Worm (Caenorhabditis elegans) whole organism, L2 larva: ENCODE results near the gene dnc-3.

Source experiments
- C34F6.9 ChIP-seq: fragments of 150-350 bp; optimal IDR thresholded peaks from 2 replicates; lab custom pipeline; 2014; ENCODE audit warnings: missing biosample characterization, missing genetic modification characterization
- F13H6.1 ChIP-seq: sonication (generic microtip); optimal IDR thresholded peaks from 2 replicates; lab custom pipeline; 2016; ENCODE audit warnings: missing genetic modification characterization, missing compliant biosample characterization
- R02D3.7 ChIP-seq: fragments of 150-350 bp; optimal IDR thresholded peaks from 2 replicates; lab custom pipeline; 2014; ENCODE audit warnings: missing biosample characterization, missing genetic modification characterization
- Y55F3AM.14 ChIP-seq: fragments of 200-800 bp; sonication (Bioruptor generic); optimal IDR thresholded peaks from 2 replicates; lab custom pipeline; 2018; ENCODE audit warnings: mild to moderate bottlenecking, missing genetic modification characterization, missing compliant biosample characterization
- ZK546.5 ChIP-seq: sonication (generic microtip); optimal IDR thresholded peaks from 2 replicates; lab custom pipeline; 2017; ENCODE audit warnings: missing biosample characterization, missing genetic modification characterization
- alr-1 ChIP-seq: fragments of 150-350 bp; optimal IDR thresholded peaks from 2 replicates; lab custom pipeline; 2014; ENCODE audit warnings: missing biosample characterization, missing genetic modification characterization
- aly-2 ChIP-seq: fragments of 150-350 bp; optimal IDR thresholded peaks from 2 replicates; lab custom pipeline; 2014; ENCODE audit warnings: missing biosample characterization, missing genetic modification characterization
- ama-1 ChIP-seq: fragments of 150-350 bp; optimal IDR thresholded peaks from 2 replicates; lab custom pipeline; 2018; ENCODE audit warnings: inconsistent platforms
- blmp-1 ChIP-seq: sonication (generic microtip); optimal IDR thresholded peaks from 2 replicates; lab custom pipeline; 2017; ENCODE audit warnings: missing genetic modification characterization, mild to moderate bottlenecking, missing compliant biosample characterization, antibody characterized with exemption, moderate library complexity; ENCODE audit not compliant: insufficient read depth
- ceh-16 ChIP-seq: fragments of 150-350 bp; optimal IDR thresholded peaks from 2 replicates; lab custom pipeline; 2014; ENCODE audit warnings: missing biosample characterization, missing genetic modification characterization
- ceh-82 ChIP-seq: fragments of 150-350 bp; optimal IDR thresholded peaks from 2 replicates; lab custom pipeline; 2014; ENCODE audit warnings: missing biosample characterization, missing genetic modification characterization
- crh-2 ChIP-seq: sonication (generic microtip); optimal IDR thresholded peaks from 2 replicates; lab custom pipeline; 2017; ENCODE audit warnings: missing biosample characterization, missing genetic modification characterization
- dmd-4 ChIP-seq: sonication (generic microtip); optimal IDR thresholded peaks from 2 replicates; lab custom pipeline; 2017; ENCODE audit warnings: missing biosample characterization, missing genetic modification characterization
- egl-27 ChIP-seq: sonication (generic microtip); optimal IDR thresholded peaks from 3 replicates; lab custom pipeline; 2017; ENCODE audit warnings: missing biosample characterization, missing genetic modification reagents, missing genetic modification characterization
- elt-1 ChIP-seq: fragments of 150-350 bp; optimal IDR thresholded peaks from 2 replicates; lab custom pipeline; 2014; ENCODE audit warnings: missing biosample characterization, missing genetic modification characterization
- elt-3 ChIP-seq: sonication (generic microtip); optimal IDR thresholded peaks from 2 replicates; lab custom pipeline; 2017; ENCODE audit warnings: missing biosample characterization, missing genetic modification characterization
- fos-1 ChIP-seq: fragments of 150-350 bp; optimal IDR thresholded peaks from 2 replicates; lab custom pipeline; 2014; ENCODE audit warnings: missing biosample characterization, missing genetic modification characterization
- gmeb-1 ChIP-seq: fragments of 150-350 bp; optimal IDR thresholded peaks from 2 replicates; lab custom pipeline; 2014; ENCODE audit warnings: missing biosample characterization, missing genetic modification characterization
- lin-11 ChIP-seq: fragments of 150-350 bp; sonication (generic microtip); optimal IDR thresholded peaks from 2 replicates; lab custom pipeline; 2014; ENCODE audit warnings: missing biosample characterization, missing genetic modification characterization, inconsistent platforms, mixed read lengths
- lin-13 ChIP-seq: fragments of 150-350 bp; optimal IDR thresholded peaks from 2 replicates; lab custom pipeline; 2014; ENCODE audit warnings: missing biosample characterization, missing genetic modification reagents, missing genetic modification characterization
- lin-39 ChIP-seq: fragments of 150-350 bp; optimal IDR thresholded peaks from 2 replicates; lab custom pipeline; 2014; ENCODE audit warnings: missing biosample characterization, missing genetic modification reagents, missing genetic modification characterization
- lsy-2 ChIP-seq, 2 experiments: fragments of 150-350 bp in 1 of 2; sonication (generic microtip) in 1 of 2; optimal IDR thresholded peaks; 2 replicates each; lab custom pipeline; 2014 to 2017; ENCODE audit warnings: missing biosample characterization in 2 of 2, missing genetic modification characterization in 2 of 2
- mab-5 ChIP-seq: fragments of 150-350 bp; optimal IDR thresholded peaks from 2 replicates; lab custom pipeline; 2014; ENCODE audit warnings: missing biosample characterization, missing genetic modification characterization
- mbf-1 ChIP-seq: sonication (generic microtip); optimal IDR thresholded peaks from 2 replicates; lab custom pipeline; 2017; ENCODE audit warnings: missing biosample characterization, missing genetic modification characterization
- mdl-1 ChIP-seq, 2 experiments: fragments of 150-350 bp in 1 of 2; sonication (generic microtip) in 1 of 2; optimal IDR thresholded peaks; 2 replicates each; lab custom pipeline; 2017; ENCODE audit warnings: missing biosample characterization in 2 of 2, missing genetic modification characterization in 2 of 2
- nhr-10 ChIP-seq: sonication (generic microtip); optimal IDR thresholded peaks from 2 replicates; lab custom pipeline; 2017; ENCODE audit warnings: missing biosample characterization, missing genetic modification characterization
- nhr-11 ChIP-seq: fragments of 150-350 bp; optimal IDR thresholded peaks from 2 replicates; lab custom pipeline; 2014; ENCODE audit warnings: missing biosample characterization, missing genetic modification characterization
- nhr-12 ChIP-seq: fragments of 150-350 bp; optimal IDR thresholded peaks from 2 replicates; lab custom pipeline; 2014; ENCODE audit warnings: missing biosample characterization, missing genetic modification characterization
- nhr-129 ChIP-seq: fragments of 150-350 bp; optimal IDR thresholded peaks from 2 replicates; lab custom pipeline; 2014; ENCODE audit warnings: missing biosample characterization, missing genetic modification characterization
- nhr-21 ChIP-seq: fragments of 150-350 bp; optimal IDR thresholded peaks from 2 replicates; lab custom pipeline; 2014; ENCODE audit warnings: missing biosample characterization, missing genetic modification characterization
- nhr-23 ChIP-seq: fragments of 150-350 bp; optimal IDR thresholded peaks from 2 replicates; lab custom pipeline; 2014; ENCODE audit warnings: missing biosample characterization, missing genetic modification reagents, missing genetic modification characterization
- nhr-237 ChIP-seq: fragments of 150-350 bp; optimal IDR thresholded peaks from 2 replicates; lab custom pipeline; 2014; ENCODE audit warnings: missing biosample characterization, missing genetic modification characterization
- nhr-25 ChIP-seq: fragments of 150-350 bp; sonication (generic microtip); optimal IDR thresholded peaks from 3 replicates; lab custom pipeline; 2014; ENCODE audit warnings: missing biosample characterization, missing genetic modification characterization
- nhr-6 ChIP-seq: fragments of 150-350 bp; optimal IDR thresholded peaks from 2 replicates; lab custom pipeline; 2014; ENCODE audit warnings: missing biosample characterization, missing genetic modification characterization
- nhr-77 ChIP-seq: fragments of 150-350 bp; optimal IDR thresholded peaks from 2 replicates; lab custom pipeline; 2014; ENCODE audit warnings: missing biosample characterization, missing genetic modification characterization
- peb-1 ChIP-seq: fragments of 150-350 bp; optimal IDR thresholded peaks from 2 replicates; lab custom pipeline; 2014; ENCODE audit warnings: missing biosample characterization, missing genetic modification characterization
- sem-4 ChIP-seq: fragments of 150-350 bp; optimal IDR thresholded peaks from 2 replicates; lab custom pipeline; 2014; ENCODE audit warnings: missing biosample characterization, missing genetic modification reagents, missing genetic modification characterization
- skn-1 ChIP-seq: sonication (generic microtip); optimal IDR thresholded peaks from 2 replicates; lab custom pipeline; 2017; ENCODE audit warnings: missing biosample characterization, missing genetic modification characterization
- sma-3 ChIP-seq: sonication (generic microtip); optimal IDR thresholded peaks from 2 replicates; lab custom pipeline; 2016; ENCODE audit warnings: missing genetic modification reagents, missing genetic modification characterization, missing compliant biosample characterization
- sma-9 ChIP-seq, 2 experiments: fragments of 150-350 bp in 1 of 2; sonication (generic microtip) in 1 of 2; optimal IDR thresholded peaks; 2 replicates each; lab custom pipeline; 2014 to 2016; ENCODE audit warnings: missing genetic modification characterization in 2 of 2, mild to moderate bottlenecking in 1 of 2, missing biosample characterization in 1 of 2, missing compliant biosample characterization in 1 of 2, missing genetic modification reagents in 1 of 2, moderate library complexity in 1 of 2
- snpc-4 ChIP-seq: fragments of 150-350 bp; optimal IDR thresholded peaks from 2 replicates; lab custom pipeline; 2014; ENCODE audit warnings: missing biosample characterization, missing genetic modification characterization
- unc-39 ChIP-seq: fragments of 150-350 bp; optimal IDR thresholded peaks from 2 replicates; lab custom pipeline; 2014; ENCODE audit warnings: missing biosample characterization, missing genetic modification characterization
- unc-55 ChIP-seq: fragments of 150-350 bp; sonication (generic microtip); optimal IDR thresholded peaks from 3 replicates; lab custom pipeline; 2014; ENCODE audit warnings: missing biosample characterization, missing genetic modification reagents, missing genetic modification characterization
- unc-62 ChIP-seq: fragments of 150-350 bp; optimal IDR thresholded peaks from 2 replicates; lab custom pipeline; 2014; ENCODE audit warnings: missing biosample characterization, missing genetic modification reagents, missing genetic modification characterization
- zag-1 ChIP-seq: fragments of 150-350 bp; optimal IDR thresholded peaks from 2 replicates; lab custom pipeline; 2014; ENCODE audit warnings: missing biosample characterization, missing genetic modification characterization
- ztf-1 ChIP-seq: fragments of 200-800 bp; sonication (Bioruptor generic); conservative IDR thresholded peaks from 2 replicates; pipeline ENCODE4 v1.3.6; 2022; ENCODE audit warnings: missing genetic modification characterization, missing compliant biosample characterization
- ztf-11 ChIP-seq: sonication (generic microtip); optimal IDR thresholded peaks from 2 replicates; lab custom pipeline; 2017; ENCODE audit warnings: missing biosample characterization, missing genetic modification characterization
- ztf-4 ChIP-seq: fragments of 150-350 bp; optimal IDR thresholded peaks from 2 replicates; lab custom pipeline; 2014; ENCODE audit warnings: missing biosample characterization, missing genetic modification characterization

dnc-3 gene

DNA sequence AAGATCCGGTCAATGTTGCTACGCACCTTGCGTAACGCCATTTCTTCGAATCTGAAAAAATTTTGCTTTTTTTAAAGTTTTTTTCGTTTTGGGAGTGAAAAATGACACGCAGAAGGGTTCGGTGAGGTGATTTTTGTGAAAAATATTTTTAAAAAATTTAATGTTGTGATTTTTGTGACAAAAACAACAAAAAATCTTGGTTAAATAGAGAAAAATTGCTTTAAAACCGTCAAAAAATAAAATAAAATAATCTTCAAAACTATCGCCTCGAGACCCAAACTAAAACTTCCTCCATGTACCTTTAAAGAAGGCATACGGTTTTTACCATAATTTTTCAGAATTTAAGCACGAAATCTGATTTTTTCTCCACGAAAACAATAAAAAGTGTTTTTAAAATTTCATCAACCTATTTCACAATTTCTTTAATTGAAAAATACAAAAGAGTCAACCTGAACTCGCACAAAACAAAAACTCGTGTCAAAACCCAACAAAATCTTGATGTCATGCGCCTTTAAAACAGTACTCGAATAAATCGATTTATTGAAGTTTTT, 7.1 kb upstream of the dnc-3 start, which contains the start of gene apd-3:
apd-3 (minus strand) TSS at position 51 of the 551 bp plus-strand sequence.
- TF ChIP-seq alr-1 (tag; lab: Kevin White, UChicago), result no peak
- no peak for TF ChIP-seq skn-1 (tag; lab: Kevin White, UChicago)
- no peak for TF ChIP-seq ama-1 (lab: Kevin White, UChicago)
- TF ChIP-seq nhr-77 (tag; lab: Kevin White, UChicago), result no peak
- TF ChIP-seq mab-5 (tag; lab: Kevin White, UChicago), result no peak
- no peak for TF ChIP-seq dmd-4 (tag; lab: Kevin White, UChicago)
- TF ChIP-seq ceh-82 (tag; lab: Kevin White, UChicago), result no peak
- no peak for TF ChIP-seq nhr-23 (tag; lab: Kevin White, UChicago)
- TF ChIP-seq nhr-12 (tag; lab: Kevin White, UChicago), result no peak
- TF ChIP-seq R02D3.7, result no peak
- TF ChIP-seq zag-1 (tag; lab: Kevin White, UChicago), result no peak
- no peak for TF ChIP-seq crh-2 (tag; lab: Kevin White, UChicago)
- TF ChIP-seq sem-4 (tag; lab: Kevin White, UChicago), result no peak
- TF ChIP-seq egl-27, result no peak
- no peak for TF ChIP-seq gmeb-1
- TF ChIP-seq elt-1 (tag; lab: Kevin White, UChicago), result no peak
- TF ChIP-seq, all 48 proteins: peak for 0

DNA sequence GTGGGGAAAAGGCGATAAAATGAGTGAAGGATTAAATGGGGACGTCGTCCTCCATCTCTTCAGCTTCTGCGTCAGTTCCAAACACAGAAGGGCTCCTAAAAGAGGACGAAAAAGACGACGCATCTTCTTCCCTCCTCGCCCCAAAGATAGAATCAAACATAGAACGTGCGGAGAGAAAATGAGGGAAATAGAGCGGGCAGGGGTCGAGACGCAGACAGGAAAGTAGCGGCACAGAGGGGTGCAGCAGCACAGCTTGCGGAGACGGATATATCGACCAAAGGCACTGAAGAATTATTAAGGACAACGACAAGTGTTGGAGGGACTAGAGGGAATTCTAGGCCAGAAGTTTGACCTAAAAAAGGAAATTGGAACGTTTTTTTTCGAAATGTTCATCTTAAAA, 6.2 kb upstream of the dnc-3 start:
- TF ChIP-seq nhr-77 (tag; lab: Kevin White, UChicago), result no peak
- TF ChIP-seq R02D3.7, result no peak
- TF ChIP-seq nhr-6, result no peak
- TF ChIP-seq nhr-129 (tag; lab: Kevin White, UChicago), result peak; percentile 40
- no peak for TF ChIP-seq nhr-11
- TF ChIP-seq nhr-12 (tag; lab: Kevin White, UChicago), result no peak
- no peak for TF ChIP-seq ama-1 (lab: Kevin White, UChicago)
- TF ChIP-seq elt-1 (tag; lab: Kevin White, UChicago), result no peak
- peak in 1 of 2 experiments; percentile 38 for TF ChIP-seq mdl-1 (tag; optimal IDR thresholded peaks at IDR 0.05; lab: Kevin White, UChicago)
- TF ChIP-seq crh-2 (tag; lab: Kevin White, UChicago), result no peak
- TF ChIP-seq ceh-16 (tag; lab: Kevin White, UChicago), result no peak
- TF ChIP-seq skn-1 (tag; lab: Kevin White, UChicago), result no peak
- TF ChIP-seq F13H6.1, result no peak
- TF ChIP-seq nhr-25, result no peak
- TF ChIP-seq peb-1 (tag; lab: Kevin White, UChicago), result no peak
- peak; percentile 16 for TF ChIP-seq snpc-4 (tag; lab: Kevin White, UChicago)
- peak; percentile 40 for TF ChIP-seq lin-13
- peak; percentile 66 for TF ChIP-seq unc-55 (GFP tag; lab: Kevin White, UChicago)
- no peak for TF ChIP-seq fos-1
- no peak for TF ChIP-seq dmd-4 (tag; lab: Kevin White, UChicago)
- TF ChIP-seq mbf-1, result no peak
- TF ChIP-seq nhr-10 (tag; lab: Kevin White, UChicago), result no peak
- TF ChIP-seq elt-3 (tag; lab: Kevin White, UChicago), result no peak
- no peak for TF ChIP-seq sma-3 (GFP tag; lab: Kevin White, UChicago)
- no peak for TF ChIP-seq ZK546.5 (tag; lab: Kevin White, UChicago)
- no peak for TF ChIP-seq sem-4 (tag; lab: Kevin White, UChicago)
- peak; percentile 66 for TF ChIP-seq C34F6.9 (tag; lab: Kevin White, UChicago)
- TF ChIP-seq ztf-11 (tag; lab: Kevin White, UChicago), result no peak
- TF ChIP-seq nhr-237 (tag; lab: Kevin White, UChicago), result no peak
- TF ChIP-seq blmp-1, result no peak
- no peak for TF ChIP-seq sma-9 (GFP tag; optimal IDR thresholded peaks at IDR 0.05; lab: Kevin White, UChicago)
- TF ChIP-seq sma-9 (tag; optimal IDR thresholded peaks at IDR 0.05; lab: Kevin White, UChicago), result no peak
- no peak for TF ChIP-seq lin-39 (tag; lab: Kevin White, UChicago)
- no peak for TF ChIP-seq nhr-21 (tag; lab: Kevin White, UChicago)
- peak in 1 of 2 experiments; percentile 68 for TF ChIP-seq lsy-2 (tag; optimal IDR thresholded peaks at IDR 0.05; lab: Kevin White, UChicago)
- peak; percentile 46 for TF ChIP-seq mab-5 (tag; lab: Kevin White, UChicago)
- no peak for TF ChIP-seq aly-2
- no peak for TF ChIP-seq ztf-4 (tag; lab: Kevin White, UChicago)
- TF ChIP-seq ztf-1 (GFP tag; lab: Robert Waterston, UW), result no peak
- TF ChIP-seq ceh-82 (tag; lab: Kevin White, UChicago), result no peak
- TF ChIP-seq Y55F3AM.14 (GFP tag; lab: Kevin White, UChicago), result no peak
- no peak for TF ChIP-seq unc-39 (tag; lab: Kevin White, UChicago)
- no peak for TF ChIP-seq gmeb-1
- no peak for TF ChIP-seq nhr-23 (tag; lab: Kevin White, UChicago)
- no peak for TF ChIP-seq alr-1 (tag; lab: Kevin White, UChicago)
- TF ChIP-seq egl-27, result no peak
- no peak for TF ChIP-seq unc-62 (GFP tag; lab: Kevin White, UChicago)
- peak; percentile 42 for TF ChIP-seq zag-1 (tag; lab: Kevin White, UChicago)
- no peak for TF ChIP-seq lin-11
